Fruit fly (Drosophila melanogaster): Measurements from ENCODE around the gene CG11786.

Gene CG11786

DNA sequence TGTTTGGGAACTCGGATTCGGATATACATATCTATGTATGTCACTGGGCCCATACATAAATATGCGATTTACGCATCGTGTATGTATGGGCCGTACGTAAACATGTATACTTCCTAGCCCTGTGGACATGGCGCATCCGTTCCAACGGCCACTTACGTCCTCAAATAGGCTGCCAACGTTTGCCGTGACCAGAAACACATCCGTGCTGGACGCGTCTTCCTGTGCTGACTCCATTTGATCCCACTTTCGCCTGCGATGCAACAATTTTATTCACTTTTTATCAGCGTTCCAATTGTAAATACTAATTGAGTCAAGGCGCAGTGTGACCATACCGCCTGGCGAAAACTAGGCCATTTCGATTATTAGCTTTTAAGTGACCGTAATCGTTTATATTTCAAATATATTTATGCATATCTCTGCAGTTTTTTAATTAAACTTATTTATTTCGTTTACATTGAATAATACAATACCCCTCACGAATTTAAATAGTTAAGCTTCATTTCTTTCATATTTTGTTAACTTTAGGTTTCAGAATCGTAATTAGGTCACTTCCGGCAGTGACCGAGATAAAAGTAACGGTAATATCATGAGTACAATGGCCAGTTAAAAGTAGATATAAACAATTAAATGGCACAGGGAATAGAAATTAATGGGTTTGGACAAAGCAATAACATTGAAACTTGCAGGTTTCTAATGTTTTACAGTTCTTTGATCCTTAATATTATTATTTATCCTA is 1.1 kb upstream of the CG11786 start, which contains the start of gene 5PtaseI (continued):
- TF ChIP-seq bowl (GFP tag; IDR thresholded peaks at IDR 0.05) (no peak), ken (GFP tag; IDR thresholded peaks at IDR 0.05) (no peak), pros (GFP tag; optimal IDR thresholded peaks at IDR 0.05) (no peak), CG4707 (GFP tag; optimal IDR thresholded peaks at IDR 0.05) (no peak), Elba2 (GFP tag; optimal IDR thresholded peaks at IDR 0.05) (peak; percentile 4), Six4 (GFP tag; optimal IDR thresholded peaks at IDR 0.05) (no peak), CG10959 (GFP tag; IDR thresholded peaks at IDR 0.05) (no peak), klu (GFP tag; IDR thresholded peaks at IDR 0.05) (no peak), ato (GFP tag; IDR thresholded peaks at IDR 0.05; ENCODE audit: partially characterized antibody) (no peak), B-H2 (GFP tag; optimal IDR thresholded peaks at IDR 0.05) (no peak), Poxn (GFP tag; IDR thresholded peaks at IDR 0.05) (no peak), CG33557 (GFP tag; optimal IDR thresholded peaks at IDR 0.05) (no peak), h (optimal IDR thresholded peaks at IDR 0.05) (no peak), btn (GFP tag; optimal IDR thresholded peaks at IDR 0.05) (no peak), tx (GFP tag; optimal IDR thresholded peaks at IDR 0.05) (no peak), fd3F (GFP tag; optimal IDR thresholded peaks at IDR 0.05) (no peak), ro (GFP tag; IDR thresholded peaks at IDR 0.05) (no peak), CG15601 (tag; optimal IDR thresholded peaks at IDR 0.05) (no peak), CG11560 (tag; IDR thresholded peaks at IDR 0.05) (no peak), Dip3 (GFP tag; optimal IDR thresholded peaks at IDR 0.05) (no peak), CG18764 (GFP tag; optimal IDR thresholded peaks at IDR 0.05) (no peak), hbn (GFP tag; IDR thresholded peaks at IDR 0.05; ENCODE audit: partially characterized antibody) (no peak), CG4617 (GFP tag; optimal IDR thresholded peaks at IDR 0.05; ENCODE audit: borderline replicate concordance) (peak; percentile 75), CG12659 (GFP tag; optimal IDR thresholded peaks at IDR 0.05) (peak; percentile 29), onecut (GFP tag; IDR thresholded peaks at IDR 0.05) (no peak), CG6854 (GFP tag; optimal IDR thresholded peaks at IDR 0.05) (no peak), crp (GFP tag; optimal IDR thresholded peaks at IDR 0.05) (no peak), Xbp1 (GFP tag; optimal IDR thresholded peaks at IDR 0.05) (no peak), tna (GFP tag; IDR thresholded peaks at IDR 0.05; ENCODE audit: partially characterized antibody) (no peak), luna (GFP tag; optimal IDR thresholded peaks at IDR 0.05) (no peak), Adf1 (GFP tag; IDR thresholded peaks at IDR 0.05) (no peak), usp (GFP tag; optimal IDR thresholded peaks at IDR 0.05) (no peak), nerfin-1 (tag; optimal IDR thresholded peaks at IDR 0.05) (no peak), CG3281 (GFP tag; optimal IDR thresholded peaks at IDR 0.05) (peak; percentile 8), CG11398 (GFP tag; optimal IDR thresholded peaks at IDR 0.05) (no peak), CG31224 (GFP tag; IDR thresholded peaks at IDR 0.05) (no peak), CG4820 (GFP tag; optimal IDR thresholded peaks at IDR 0.05) (no peak), CG13894 (tag; optimal IDR thresholded peaks at IDR 0.05) (no peak), B-H1 (GFP tag; IDR thresholded peaks at IDR 0.05) (no peak), phol (tag; optimal IDR thresholded peaks at IDR 0.05) (peak; percentile 30), da (GFP tag; optimal IDR thresholded peaks at IDR 0.05) (no peak), CG13123 (GFP tag; optimal IDR thresholded peaks at IDR 0.05) (no peak), Ravus (GFP tag; IDR thresholded peaks at IDR 0.05) (no peak), abd-A (tag; optimal IDR thresholded peaks at IDR 0.05) (no peak), Xrp1 (GFP tag; IDR thresholded peaks at IDR 0.05) (no peak), ems (GFP tag; optimal IDR thresholded peaks at IDR 0.05) (no peak), CG1233 (GFP tag; optimal IDR thresholded peaks at IDR 0.05) (no peak), fd102C (GFP tag; optimal IDR thresholded peaks at IDR 0.05) (no peak), mld (GFP tag; IDR thresholded peaks at IDR 0.05; ENCODE audit: partially characterized antibody) (no peak), CG8281 (tag; optimal IDR thresholded peaks at IDR 0.05) (no peak), CG1602 (GFP tag; optimal IDR thresholded peaks at IDR 0.05) (no peak)

Data from whole organism, embryonic.